Worm (Caenorhabditis elegans): ENCODE measurements around the gene agxt-1.

agxt-1 gene

DNA sequence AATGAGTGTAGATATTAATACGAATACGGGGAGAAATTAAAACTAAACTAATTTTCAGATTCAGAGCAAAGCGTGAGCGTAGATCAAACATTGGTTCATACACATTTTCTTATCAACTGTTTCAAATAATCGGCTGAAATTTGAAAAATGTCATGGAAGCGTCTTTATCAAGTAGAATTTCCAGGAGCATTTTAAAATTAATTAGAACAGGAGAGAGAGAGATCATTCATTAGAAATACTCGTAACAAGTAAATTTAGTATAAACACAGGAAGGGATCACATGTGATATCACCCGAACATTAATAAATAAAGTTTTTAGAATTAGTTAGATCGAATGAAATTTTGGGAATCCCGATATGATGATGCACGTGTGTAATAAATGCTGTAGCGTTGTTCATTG lies 38.5 kb upstream of the agxt-1 start, which contains the start of gene pho-13:
TSS of gene pho-13 (minus strand) at position 101 of the 400 bp plus-strand sequence.
- TF ChIP-seq C08G9.2 (tag; optimal IDR thresholded peaks at IDR 0.05) (no peak), ceh-45 (GFP tag; IDR thresholded peaks at IDR 0.05) (no peak), ceh-30 (tag; optimal IDR thresholded peaks at IDR 0.05) (no peak), ceh-18 (tag; optimal IDR thresholded peaks at IDR 0.05) (no peak), madf-2 (tag; optimal IDR thresholded peaks at IDR 0.05) (no peak), ceh-2 (tag; optimal IDR thresholded peaks at IDR 0.05) (no peak), zip-5 (tag; optimal IDR thresholded peaks at IDR 0.05) (no peak), tbx-7 (tag; optimal IDR thresholded peaks at IDR 0.05) (no peak), T23F11.4 (GFP tag; optimal IDR thresholded peaks at IDR 0.05) (no peak), hlh-15 (tag; optimal IDR thresholded peaks at IDR 0.05) (no peak), che-1 (tag; optimal IDR thresholded peaks at IDR 0.05) (no peak), hlh-13 (GFP tag; optimal IDR thresholded peaks at IDR 0.05) (no peak), odd-2 (tag; optimal IDR thresholded peaks at IDR 0.05) (no peak), tbx-2 (tag; optimal IDR thresholded peaks at IDR 0.05) (no peak), fkh-10 (GFP tag; optimal IDR thresholded peaks at IDR 0.05) (no peak), pag-3 (tag; optimal IDR thresholded peaks at IDR 0.05; ENCODE audit: borderline replicate concordance) (no peak), K02D7.2 (tag; optimal IDR thresholded peaks at IDR 0.05) (no peak), pat-9 (tag; optimal IDR thresholded peaks at IDR 0.05) (no peak), sdc-2 (tag; optimal IDR thresholded peaks at IDR 0.05) (no peak), pax-1 (tag; optimal IDR thresholded peaks at IDR 0.05) (no peak)

DNA sequence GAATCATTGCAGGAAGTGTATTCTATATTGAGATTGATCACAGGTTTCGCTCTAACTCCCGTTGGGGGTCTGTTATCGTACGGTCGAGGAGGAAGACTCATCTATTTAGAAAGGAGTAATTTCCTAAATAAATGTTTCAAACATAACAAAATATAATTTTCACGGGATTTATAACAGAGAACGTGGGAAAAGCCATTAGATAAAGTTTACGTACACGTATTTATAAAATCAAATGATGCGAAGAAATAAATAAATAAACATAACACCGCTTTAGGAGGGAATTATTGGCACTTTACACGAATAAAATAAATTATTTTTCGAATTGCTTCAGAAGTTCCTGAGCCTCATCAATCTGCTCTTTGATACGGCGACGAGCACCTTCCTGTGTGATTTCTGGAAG lies 36.9 kb upstream of the agxt-1 start, which contains the start of gene F07H5.10:
TSS of gene F07H5.10 (minus strand) at position 101 of the 400 bp plus-strand sequence.
- no peak for TF ChIP-seq ceh-34 (tag; optimal IDR thresholded peaks at IDR 0.05)
- no peak for TF ChIP-seq eyg-1 (tag; optimal IDR thresholded peaks at IDR 0.05)
- TF ChIP-seq ceh-48 (tag; optimal IDR thresholded peaks at IDR 0.05) = no peak
- TF ChIP-seq fkh-6 (tag; optimal IDR thresholded peaks at IDR 0.05) = no peak
- TF ChIP-seq unc-3 (GFP tag; conservative IDR thresholded peaks at IDR 0.05) = no peak
- TF ChIP-seq unc-3 (tag; optimal IDR thresholded peaks at IDR 0.05) = no peak
- TF ChIP-seq pag-3 (tag; optimal IDR thresholded peaks at IDR 0.05; ENCODE audit: borderline replicate concordance) = no peak
- TF ChIP-seq C38D4.7 (GFP tag; optimal IDR thresholded peaks at IDR 0.05) = no peak
- no peak for TF ChIP-seq lim-6 (tag; optimal IDR thresholded peaks at IDR 0.05)
- no peak for TF ChIP-seq ets-4 (tag; optimal IDR thresholded peaks at IDR 0.05)
- no peak for TF ChIP-seq dve-1 (tag; optimal IDR thresholded peaks at IDR 0.05)
- TF ChIP-seq F13H6.1 (tag; optimal IDR thresholded peaks at IDR 0.05) = no peak
- no peak for TF ChIP-seq ceh-19 (GFP tag; optimal IDR thresholded peaks at IDR 0.05)
- TF ChIP-seq hlh-15 (tag; optimal IDR thresholded peaks at IDR 0.05) = no peak

ce11 chrII:8810679-8811413 lies 34.6 kb upstream of the agxt-1 start, which contains the start of the genes F46C5.9 and rer-1:
TSS of gene F46C5.9 (minus strand) at chrII:8810729.
TSS of gene rer-1 (plus strand) at chrII:8811370.
- no peak for TF ChIP-seq Y22D7AL.16 (tag; optimal IDR thresholded peaks at IDR 0.05)
- no peak for TF ChIP-seq fkh-6 (tag; optimal IDR thresholded peaks at IDR 0.05)
- no peak for TF ChIP-seq pha-4 (tag; optimal IDR thresholded peaks at IDR 0.05)
- TF ChIP-seq unc-42 (tag; optimal IDR thresholded peaks at IDR 0.05) = peak; percentile 17
- TF ChIP-seq C08G9.2 (tag; optimal IDR thresholded peaks at IDR 0.05) = no peak
- no peak for TF ChIP-seq tbx-2 (tag; optimal IDR thresholded peaks at IDR 0.05)
- TF ChIP-seq ceh-14 (tag; optimal IDR thresholded peaks at IDR 0.05) = peak; percentile 37
- TF ChIP-seq ref-2 (tag; optimal IDR thresholded peaks at IDR 0.05) = no peak
- TF ChIP-seq unc-86 (tag; optimal IDR thresholded peaks at IDR 0.05) = no peak
